Worm (Caenorhabditis elegans): ENCODE data around the gene srt-29.
A peak's percentile ranks its signal among the peaks of the same experiment; 100 is the strongest.

Gene srt-29

DNA sequence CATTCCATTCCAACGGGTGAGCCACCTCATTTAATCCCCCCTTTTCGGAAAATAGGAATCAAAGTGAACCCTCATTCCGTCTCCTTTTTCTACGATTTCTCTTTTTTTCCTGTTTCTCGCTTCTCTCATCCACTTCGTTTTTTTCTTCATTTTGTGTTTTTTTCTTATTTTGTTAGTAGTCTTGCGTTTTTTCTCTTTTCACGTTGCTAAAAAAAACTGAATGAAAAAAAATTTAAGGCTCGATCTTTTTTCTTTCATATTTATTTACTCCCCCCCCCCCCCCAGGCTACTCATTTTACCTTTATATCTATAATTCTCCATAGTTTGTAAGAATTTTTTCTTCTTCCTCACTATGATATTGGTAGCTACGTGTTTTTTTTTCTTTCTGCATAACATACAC lies 41.3 kb downstream of the srt-29 start:
- TF ChIP-seq nhr-12 (tag; optimal IDR thresholded peaks at IDR 0.05) (no peak), hmg-11 (tag; optimal IDR thresholded peaks at IDR 0.05) (peak; percentile 7)

DNA sequence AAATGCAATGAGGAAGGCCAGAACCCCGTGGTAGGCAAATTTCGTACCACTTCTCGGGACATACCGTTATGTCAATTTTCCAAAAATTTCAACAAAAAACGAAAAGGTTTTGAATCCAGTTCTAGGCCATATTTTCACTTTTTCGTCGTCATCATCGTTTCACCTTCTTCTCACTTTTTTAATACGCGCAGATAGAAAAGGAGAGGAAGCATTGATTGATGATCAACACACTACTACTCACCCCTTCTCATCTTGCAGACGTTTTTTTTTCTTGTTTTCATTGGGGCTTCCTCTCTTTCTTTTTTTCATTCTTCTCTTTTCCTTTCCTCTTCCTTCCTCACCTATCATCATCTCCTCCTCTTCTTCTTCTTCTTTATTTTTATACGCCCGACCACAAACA lies 43.2 kb downstream of the srt-29 start:
- TF ChIP-seq nhr-76 (tag; optimal IDR thresholded peaks at IDR 0.05) (no peak), nhr-77 (tag; optimal IDR thresholded peaks at IDR 0.05) (no peak), daf-12 (tag; optimal IDR thresholded peaks at IDR 0.05) (no peak), ZK546.5 (tag; optimal IDR thresholded peaks at IDR 0.05) (no peak), elt-2 (tag; optimal IDR thresholded peaks at IDR 0.05) (no peak), egl-5 (tag; optimal IDR thresholded peaks at IDR 0.05) (no peak), nfya-1 (tag; optimal IDR thresholded peaks at IDR 0.05; ENCODE audit: insufficient read depth) (no peak), skn-1 (tag; optimal IDR thresholded peaks at IDR 0.05) (no peak), ztf-4 (tag; optimal IDR thresholded peaks at IDR 0.05) (no peak), ztf-11 (tag; optimal IDR thresholded peaks at IDR 0.05) (no peak), lin-39 (tag; optimal IDR thresholded peaks at IDR 0.05) (no peak), nhr-25 (tag; optimal IDR thresholded peaks at IDR 0.05) (no peak), nhr-11 (tag; optimal IDR thresholded peaks at IDR 0.05) (no peak)

DNA sequence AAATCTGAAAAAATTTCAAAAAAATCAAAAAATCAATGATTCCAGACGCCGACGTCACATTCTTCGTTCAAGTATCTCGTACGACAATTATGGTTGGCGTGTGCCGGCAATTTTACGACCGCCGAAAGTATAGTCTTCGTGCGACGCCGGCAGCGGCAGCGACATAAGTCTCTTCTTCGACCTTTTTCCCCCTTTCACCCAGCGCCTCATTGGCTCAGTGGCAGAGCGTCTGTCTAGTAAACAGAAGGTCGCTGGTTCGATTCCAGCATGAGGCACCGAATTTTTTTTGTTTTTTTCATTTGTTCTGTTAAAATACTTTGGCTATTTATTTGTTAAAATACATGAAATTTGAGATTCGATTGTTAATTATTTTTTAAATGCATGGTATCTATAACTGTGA lies 45.1 kb downstream of the srt-29 start:
- TF ChIP-seq egl-27 (tag; optimal IDR thresholded peaks at IDR 0.05) (no peak), ceh-82 (tag; optimal IDR thresholded peaks at IDR 0.05) (no peak), elt-2 (tag; optimal IDR thresholded peaks at IDR 0.05) (peak; percentile 7), nhr-67 (tag; optimal IDR thresholded peaks at IDR 0.05) (no peak), nhr-76 (tag; optimal IDR thresholded peaks at IDR 0.05) (no peak), nhr-28 (tag; optimal IDR thresholded peaks at IDR 0.05) (no peak), nhr-25 (tag; optimal IDR thresholded peaks at IDR 0.05) (peak; percentile 27), egl-5 (tag; optimal IDR thresholded peaks at IDR 0.05) (no peak), ceh-16 (tag; optimal IDR thresholded peaks at IDR 0.05) (no peak), pqm-1 (tag; optimal IDR thresholded peaks at IDR 0.05) (no peak), nhr-77 (tag; optimal IDR thresholded peaks at IDR 0.05) (no peak), R02D3.7 (tag; optimal IDR thresholded peaks at IDR 0.05) (no peak), aly-2 (tag; optimal IDR thresholded peaks at IDR 0.05) (no peak), nfya-1 (tag; optimal IDR thresholded peaks at IDR 0.05; ENCODE audit: insufficient read depth) (peak; percentile 53), pha-4 (tag; optimal IDR thresholded peaks at IDR 0.05) (peak; percentile 55), ztf-4 (tag; optimal IDR thresholded peaks at IDR 0.05) (no peak), lin-39 (tag; optimal IDR thresholded peaks at IDR 0.05) (peak; percentile 55), lsy-12 (tag; optimal IDR thresholded peaks at IDR 0.05) (peak; percentile 3), skn-1 (tag; optimal IDR thresholded peaks at IDR 0.05) (no peak), mdl-1 (tag; optimal IDR thresholded peaks at IDR 0.05) (no peak), ama-1 (optimal IDR thresholded peaks at IDR 0.05) (peak; percentile 28), hmg-11 (tag; optimal IDR thresholded peaks at IDR 0.05) (peak; percentile 58), zag-1 (tag; optimal IDR thresholded peaks at IDR 0.05) (no peak), eor-1 (tag; optimal IDR thresholded peaks at IDR 0.05) (no peak), unc-62 (GFP tag; optimal IDR thresholded peaks at IDR 0.05) (no peak), nhr-23 (tag; optimal IDR thresholded peaks at IDR 0.05) (no peak), jun-1 (tag; optimal IDR thresholded peaks at IDR 0.05) (peak; percentile 21), nhr-11 (tag; optimal IDR thresholded peaks at IDR 0.05) (no peak)

DNA sequence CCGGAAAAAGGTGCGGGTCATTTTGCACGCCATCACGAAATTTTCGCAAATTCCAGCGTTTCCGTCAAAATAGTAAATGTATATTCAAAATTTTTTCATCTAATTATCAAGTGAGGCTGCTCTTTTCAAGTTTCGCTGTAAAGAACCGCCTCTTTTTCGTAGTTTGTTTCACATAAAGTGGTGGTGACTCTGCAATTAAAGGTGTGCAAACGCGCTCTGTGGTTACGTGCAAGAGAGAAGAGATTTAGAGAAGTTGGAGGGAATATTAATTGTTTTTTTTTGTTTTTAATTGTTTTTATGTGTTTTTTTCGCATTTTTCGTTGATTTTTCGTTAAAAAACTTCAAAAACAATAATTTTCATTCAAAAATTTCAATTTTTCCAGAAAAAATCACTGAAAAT lies 46.3 kb downstream of the srt-29 start, which contains the start of gene W02G9.3:
TSS of gene W02G9.3 (plus strand) at position 384 of the 400 bp plus-strand sequence.
- TF ChIP-seq egl-27 (tag; optimal IDR thresholded peaks at IDR 0.05) (peak; percentile 55), fos-1 (tag; optimal IDR thresholded peaks at IDR 0.05) (no peak), ceh-82 (tag; optimal IDR thresholded peaks at IDR 0.05) (no peak), aly-2 (tag; optimal IDR thresholded peaks at IDR 0.05) (no peak), ceh-9 (tag; optimal IDR thresholded peaks at IDR 0.05) (no peak), zag-1 (tag; optimal IDR thresholded peaks at IDR 0.05) (no peak), nhr-67 (tag; optimal IDR thresholded peaks at IDR 0.05) (no peak), lin-39 (tag; optimal IDR thresholded peaks at IDR 0.05) (peak; percentile 81), skn-1 (tag; optimal IDR thresholded peaks at IDR 0.05) (peak; percentile 33), fkh-2 (tag; optimal IDR thresholded peaks at IDR 0.05) (no peak), ceh-16 (tag; optimal IDR thresholded peaks at IDR 0.05) (no peak), elt-3 (tag; optimal IDR thresholded peaks at IDR 0.05) (no peak), daf-12 (tag; optimal IDR thresholded peaks at IDR 0.05) (no peak), nhr-237 (tag; optimal IDR thresholded peaks at IDR 0.05) (no peak), nhr-43 (tag; optimal IDR thresholded peaks at IDR 0.05; ENCODE audit: poor library complexity, severe bottlenecking) (peak; percentile 12), elt-1 (tag; optimal IDR thresholded peaks at IDR 0.05) (no peak), egl-5 (tag; optimal IDR thresholded peaks at IDR 0.05) (peak; percentile 84), eor-1 (tag; optimal IDR thresholded peaks at IDR 0.05) (no peak), mml-1 (tag; optimal IDR thresholded peaks at IDR 0.05) (no peak), hmg-11 (tag; optimal IDR thresholded peaks at IDR 0.05) (peak; percentile 58), unc-62 (GFP tag; optimal IDR thresholded peaks at IDR 0.05) (no peak), ZK546.5 (tag; optimal IDR thresholded peaks at IDR 0.05) (no peak), R02D3.7 (tag; optimal IDR thresholded peaks at IDR 0.05) (peak; percentile 22), nhr-77 (tag; optimal IDR thresholded peaks at IDR 0.05) (no peak), fkh-10 (GFP tag; optimal IDR thresholded peaks at IDR 0.05) (no peak), nfya-1 (tag; optimal IDR thresholded peaks at IDR 0.05; ENCODE audit: insufficient read depth) (peak; percentile 75), nhr-25 (tag; optimal IDR thresholded peaks at IDR 0.05) (no peak), elt-2 (tag; optimal IDR thresholded peaks at IDR 0.05) (peak; percentile 40), nhr-76 (tag; optimal IDR thresholded peaks at IDR 0.05) (no peak), jun-1 (tag; optimal IDR thresholded peaks at IDR 0.05) (no peak), ama-1 (optimal IDR thresholded peaks at IDR 0.05) (no peak), ceh-28 (tag; optimal IDR thresholded peaks at IDR 0.05) (peak; percentile 19), sea-2 (GFP tag; optimal IDR thresholded peaks at IDR 0.05) (no peak), pha-4 (tag; optimal IDR thresholded peaks at IDR 0.05) (peak; percentile 93), ztf-4 (tag; optimal IDR thresholded peaks at IDR 0.05) (no peak), snpc-4 (tag; optimal IDR thresholded peaks at IDR 0.05) (peak; percentile 67)

Measured in whole organism, L3 larva.